Worm (Caenorhabditis elegans) whole organism, L1 larva: ENCODE measurements around the gene ubc-7.

Source experiments
- C04F5.9 ChIP-seq: sonication (generic microtip); optimal IDR thresholded peaks from 2 replicates; lab custom pipeline; 2016; ENCODE audit warnings: missing genetic modification characterization, missing compliant biosample characterization
- C34B4.2 ChIP-seq: sonication (generic microtip); optimal IDR thresholded peaks from 2 replicates; lab custom pipeline; 2017; ENCODE audit warnings: mild to moderate bottlenecking, missing genetic modification characterization, missing compliant biosample characterization
- Y116A8C.19 ChIP-seq: sonication (generic microtip); optimal IDR thresholded peaks from 2 replicates; lab custom pipeline; 2016; ENCODE audit warnings: missing compliant biosample characterization, missing genetic modification characterization, borderline replicate concordance
- ama-1 ChIP-seq: fragments of 150-350 bp; optimal IDR thresholded peaks from 2 replicates; lab custom pipeline; 2014
- blmp-1 ChIP-seq: fragments of 150-350 bp; optimal IDR thresholded peaks from 2 replicates; lab custom pipeline; 2014; ENCODE audit warnings: missing biosample characterization, missing genetic modification characterization
- ceh-82 ChIP-seq, 3 experiments: fragments of 150-350 bp in 1 of 3; sonication (generic microtip) in 2 of 3; optimal IDR thresholded peaks; 2 replicates each; lab custom pipeline; 2014 to 2017; ENCODE audit warnings: missing biosample characterization in 3 of 3, missing genetic modification characterization in 3 of 3
- ceh-88 ChIP-seq: fragments of 200-800 bp; sonication (Bioruptor generic); IDR thresholded peaks from 2 replicates; pipeline ENCODE4 v1.3.6; 2022; ENCODE audit warnings: missing genetic modification characterization, missing compliant biosample characterization
- dpl-1 ChIP-seq, 3 experiments: fragments of 150-350 bp in 2 of 3; sonication (generic microtip) in 1 of 3; optimal IDR thresholded peaks; 2 replicates each; lab custom pipeline; 2014 to 2017; ENCODE audit warnings: missing biosample characterization in 3 of 3, missing genetic modification characterization in 3 of 3, missing genetic modification reagents in 3 of 3
- dsc-1 ChIP-seq: sonication (generic microtip); optimal IDR thresholded peaks from 2 replicates; lab custom pipeline; 2016; ENCODE audit warnings: mild to moderate bottlenecking, missing genetic modification characterization, missing compliant biosample characterization
- efl-1 ChIP-seq, 4 experiments: fragments of 150-350 bp; optimal IDR thresholded peaks in 3 of 4; peaks in 1 of 4; 1 replicate in 1 of 4; 2 replicates in 3 of 4; lab custom pipeline; 2014; ENCODE audit warnings: missing biosample characterization in 2 of 4, missing genetic modification characterization in 2 of 4, missing genetic modification reagents in 2 of 4
- efl-3 ChIP-seq: fragments of 200-800 bp; sonication (Bioruptor generic); optimal IDR thresholded peaks from 2 replicates; lab custom pipeline; 2018; ENCODE audit warnings: mild to moderate bottlenecking, missing genetic modification characterization, missing compliant biosample characterization
- egl-27 ChIP-seq, 2 experiments: fragments of 150-350 bp in 1 of 2; sonication (generic microtip); optimal IDR thresholded peaks; 3 replicates each; lab custom pipeline; 2017 to 2018; ENCODE audit warnings: missing biosample characterization in 2 of 2, missing genetic modification characterization in 2 of 2, missing genetic modification reagents in 2 of 2
- fkh-8 ChIP-seq: sonication (generic microtip); optimal IDR thresholded peaks from 2 replicates; lab custom pipeline; 2016; ENCODE audit warnings: mild to moderate bottlenecking, missing genetic modification characterization, missing compliant biosample characterization
- hlh-17 ChIP-seq: fragments of 200-800 bp; sonication (Bioruptor generic); optimal IDR thresholded peaks from 2 replicates; lab custom pipeline; 2018; ENCODE audit warnings: missing genetic modification characterization, mild to moderate bottlenecking, missing compliant biosample characterization, moderate library complexity, borderline replicate concordance
- hlh-4 ChIP-seq: sonication (generic microtip); optimal IDR thresholded peaks from 2 replicates; lab custom pipeline; 2016; ENCODE audit warnings: mild to moderate bottlenecking, missing genetic modification characterization, missing compliant biosample characterization
- isw-1 ChIP-seq: fragments of 200-800 bp; sonication (Bioruptor generic); IDR thresholded peaks from 2 replicates; pipeline ENCODE4 v1.3.6; 2022; ENCODE audit warnings: missing genetic modification characterization, missing compliant biosample characterization
- jun-1 ChIP-seq: fragments of 150-350 bp; optimal IDR thresholded peaks from 2 replicates; lab custom pipeline; 2014; ENCODE audit warnings: missing biosample characterization, missing genetic modification reagents, missing genetic modification characterization
- lin-14 ChIP-seq: fragments of 200-800 bp; sonication (Bioruptor generic); optimal IDR thresholded peaks from 2 replicates; lab custom pipeline; 2018; ENCODE audit warnings: mild to moderate bottlenecking, missing genetic modification characterization, moderate library complexity, missing compliant biosample characterization
- lin-15B ChIP-seq: fragments of 150-350 bp; sonication (generic microtip); optimal IDR thresholded peaks from 3 replicates; lab custom pipeline; 2014; ENCODE audit warnings: missing biosample characterization, missing genetic modification characterization
- lir-3 ChIP-seq: sonication (generic microtip); optimal IDR thresholded peaks from 2 replicates; lab custom pipeline; 2016; ENCODE audit warnings: mild to moderate bottlenecking, missing genetic modification characterization, moderate library complexity, missing compliant biosample characterization; ENCODE audit not compliant: poor library complexity
- lsy-2 ChIP-seq, 2 experiments: fragments of 150-350 bp; optimal IDR thresholded peaks; 2 replicates each; lab custom pipeline; 2014; ENCODE audit warnings: missing biosample characterization in 2 of 2, missing genetic modification characterization in 2 of 2
- mep-1 ChIP-seq: fragments of 150-350 bp; optimal IDR thresholded peaks from 2 replicates; lab custom pipeline; 2014; ENCODE audit warnings: missing biosample characterization, missing genetic modification characterization
- nhr-19 ChIP-seq: fragments of 200-800 bp; sonication (Bioruptor generic); conservative IDR thresholded peaks from 2 replicates; pipeline ENCODE4 v1.3.6; 2022; ENCODE audit warnings: missing genetic modification characterization, missing compliant biosample characterization
- nhr-20 ChIP-seq: sonication (generic microtip); optimal IDR thresholded peaks from 2 replicates; lab custom pipeline; 2016; ENCODE audit warnings: mild to moderate bottlenecking, missing genetic modification characterization, missing compliant biosample characterization
- nhr-28 ChIP-seq: fragments of 150-350 bp; optimal IDR thresholded peaks from 2 replicates; lab custom pipeline; 2014; ENCODE audit warnings: missing biosample characterization, missing genetic modification characterization
- nhr-71 ChIP-seq: sonication (generic microtip); optimal IDR thresholded peaks from 2 replicates; lab custom pipeline; 2016; ENCODE audit warnings: mild to moderate bottlenecking, missing genetic modification characterization, moderate library complexity, missing compliant biosample characterization
- nhr-76 ChIP-seq: sonication (generic microtip); optimal IDR thresholded peaks from 2 replicates; lab custom pipeline; 2017; ENCODE audit warnings: missing biosample characterization, missing genetic modification characterization
- nhr-84 ChIP-seq: sonication (generic microtip); optimal IDR thresholded peaks from 2 replicates; lab custom pipeline; 2017; ENCODE audit warnings: missing biosample characterization, missing genetic modification characterization
- nhr-85 ChIP-seq: sonication (generic microtip); peaks from one replicate; lab custom pipeline; 2016; ENCODE audit warnings: missing genetic modification characterization, inconsistent platforms, missing compliant biosample characterization
- nhr-90 ChIP-seq: sonication (generic microtip); optimal IDR thresholded peaks from 2 replicates; lab custom pipeline; 2016; ENCODE audit warnings: mild to moderate bottlenecking, missing genetic modification characterization, missing compliant biosample characterization; ENCODE audit not compliant: poor library complexity
- pag-3 ChIP-seq: sonication (generic microtip); optimal IDR thresholded peaks from 2 replicates; lab custom pipeline; 2017; ENCODE audit warnings: missing genetic modification characterization, mild to moderate bottlenecking, missing compliant biosample characterization, antibody characterized with exemption, borderline replicate concordance; ENCODE audit not compliant: insufficient read depth
- pax-3 ChIP-seq: fragments of 200-800 bp; sonication (Bioruptor generic); optimal IDR thresholded peaks from 2 replicates; lab custom pipeline; 2018; ENCODE audit warnings: mild to moderate bottlenecking, missing genetic modification characterization, moderate library complexity, missing compliant biosample characterization
- rnt-1 ChIP-seq: sonication (generic microtip); optimal IDR thresholded peaks from 2 replicates; lab custom pipeline; 2016; ENCODE audit warnings: mild to moderate bottlenecking, missing genetic modification characterization, moderate library complexity, missing compliant biosample characterization
- snpc-4 ChIP-seq: fragments of 150-350 bp; optimal IDR thresholded peaks from 2 replicates; lab custom pipeline; 2014; ENCODE audit warnings: missing biosample characterization, missing genetic modification characterization
- tlp-1 ChIP-seq: fragments of 150-350 bp; optimal IDR thresholded peaks from 2 replicates; lab custom pipeline; 2014; ENCODE audit warnings: missing biosample characterization, missing genetic modification characterization
- unc-130 ChIP-seq: fragments of 150-350 bp; optimal IDR thresholded peaks from 2 replicates; lab custom pipeline; 2017; ENCODE audit warnings: missing biosample characterization, missing genetic modification characterization, inconsistent platforms
- unc-86 ChIP-seq: sonication (generic microtip); optimal IDR thresholded peaks from 2 replicates; lab custom pipeline; 2016; ENCODE audit warnings: missing genetic modification characterization, missing compliant biosample characterization
- unc-98 ChIP-seq: fragments of 200-800 bp; sonication (Bioruptor generic); IDR thresholded peaks from 2 replicates; pipeline ENCODE4 v1.3.6; 2022; ENCODE audit warnings: missing genetic modification characterization, missing compliant biosample characterization
- zip-4 ChIP-seq: fragments of 200-800 bp; sonication (Bioruptor generic); optimal IDR thresholded peaks from 2 replicates; lab custom pipeline; 2018; ENCODE audit warnings: mild to moderate bottlenecking, missing genetic modification characterization, moderate library complexity, missing compliant biosample characterization
- ztf-11 ChIP-seq, 2 experiments: sonication (generic microtip); optimal IDR thresholded peaks; 2 replicates each; lab custom pipeline; 2016 to 2017; ENCODE audit warnings: missing genetic modification characterization in 2 of 2, missing biosample characterization in 1 of 2, missing compliant biosample characterization in 1 of 2

The ubc-7 gene

ce11 chrIII:9662266-9662959 lies 31.4 kb upstream of the ubc-7 start:
- TF ChIP-seq nhr-20 (peak; percentile 70), mep-1 (tag; lab: Kevin White, UChicago) (peak; percentile 1), nhr-71 (tag; lab: Kevin White, UChicago) (peak; percentile 54), lin-14 (peak; percentile 68), lin-15B (tag; lab: Kevin White, UChicago) (no peak), nhr-85 (tag; lab: Kevin White, UChicago) (peak; percentile 48), nhr-19 (peak; percentile 40), rnt-1 (tag; lab: Kevin White, UChicago) (peak; percentile 62), lir-3 (no peak)

DNA sequence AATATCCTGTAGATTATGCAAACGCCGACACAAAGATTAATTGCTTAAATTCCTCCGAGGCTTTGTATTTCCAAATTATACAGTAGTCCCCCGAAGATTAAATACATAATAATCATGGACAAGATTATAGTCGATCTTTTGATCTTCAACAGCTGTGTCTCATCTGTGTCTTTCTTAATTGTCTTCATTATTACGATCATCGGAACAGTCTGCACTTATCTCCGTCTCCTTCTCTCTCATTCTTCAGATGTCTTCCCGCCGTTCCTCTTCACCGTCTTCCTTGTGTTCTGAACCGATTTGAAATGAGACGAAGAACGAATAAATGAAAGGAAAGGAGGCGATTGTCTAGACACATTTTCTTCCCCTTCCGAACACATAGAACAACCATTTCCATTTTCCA lies 30.2 kb upstream of the ubc-7 start:
- TF ChIP-seq nhr-90 (tag; lab: Kevin White, UChicago) (no peak), C04F5.9 (tag; lab: Kevin White, UChicago) (no peak), nhr-20 (peak; percentile 24), ceh-82 (tag; optimal IDR thresholded peaks at IDR 0.05; lab: Kevin White, UChicago) (no peak), lin-14 (peak; percentile 30), snpc-4 (tag; lab: Kevin White, UChicago) (no peak), jun-1 (tag; lab: Kevin White, UChicago) (no peak), dsc-1 (tag; lab: Kevin White, UChicago) (peak; percentile 28), nhr-19 (peak; percentile 56), nhr-85 (tag; lab: Kevin White, UChicago) (peak; percentile 39), nhr-76 (tag; lab: Kevin White, UChicago) (no peak), unc-98 (GFP tag; lab: Robert Waterston, UW) (no peak), nhr-84 (tag; lab: Kevin White, UChicago) (no peak), C34B4.2 (tag; lab: Kevin White, UChicago) (no peak), isw-1 (no peak), hlh-4 (tag; lab: Kevin White, UChicago) (no peak), unc-130 (no peak), efl-1 (optimal IDR thresholded peaks at IDR 0.05; lab: Kevin White, UChicago) (no peak), efl-1 (GFP tag; optimal IDR thresholded peaks at IDR 0.05 in 1 of 2; lab: Kevin White, UChicago) (peak in 1 of 2 experiments; percentile 38), egl-27 (tag; optimal IDR thresholded peaks at IDR 0.05; lab: Kevin White, UChicago) (no peak), hlh-17 (no peak), lir-3 (no peak), fkh-8 (tag; lab: Kevin White, UChicago) (no peak), Y116A8C.19 (tag; lab: Kevin White, UChicago) (no peak)

DNA sequence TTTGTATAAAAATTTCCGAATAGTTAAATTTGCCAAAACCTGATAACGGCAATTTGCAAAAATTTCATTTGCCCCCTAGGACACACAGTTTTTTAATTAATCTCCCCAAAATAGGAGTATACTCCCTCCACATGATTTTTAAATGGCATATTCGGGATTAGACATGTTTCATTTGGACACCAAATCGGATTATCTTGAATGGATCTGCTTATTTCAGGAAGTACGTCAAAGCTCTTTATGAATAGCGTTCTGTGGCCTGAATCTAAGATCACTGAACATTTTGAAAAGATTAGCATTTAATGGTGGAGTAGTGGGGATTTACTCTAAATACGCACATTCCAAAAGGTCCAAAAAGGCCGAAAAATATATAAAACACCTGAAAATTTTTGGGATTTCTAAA lies 27.6 kb upstream of the ubc-7 start:
- no peak for TF ChIP-seq lin-14
- TF ChIP-seq efl-3 (GFP tag; lab: Kevin White, UChicago) = no peak
- no peak for TF ChIP-seq blmp-1 (tag; lab: Kevin White, UChicago)
- no peak for TF ChIP-seq nhr-28 (tag; lab: Kevin White, UChicago)
- TF ChIP-seq dpl-1 (GFP tag; optimal IDR thresholded peaks at IDR 0.05; lab: Kevin White, UChicago) = no peak
- no peak for TF ChIP-seq pag-3 (tag; lab: Kevin White, UChicago)
- no peak for TF ChIP-seq unc-130
- TF ChIP-seq tlp-1 (tag; lab: Kevin White, UChicago) = no peak
- TF ChIP-seq dsc-1 (tag; lab: Kevin White, UChicago) = peak; percentile 94
- no peak for TF ChIP-seq nhr-90 (tag; lab: Kevin White, UChicago)
- TF ChIP-seq ztf-11 (tag; optimal IDR thresholded peaks at IDR 0.05; lab: Kevin White, UChicago) = no peak
- TF ChIP-seq zip-4 = no peak
- TF ChIP-seq pax-3 (tag; lab: Kevin White, UChicago) = peak; percentile 53
- no peak for TF ChIP-seq nhr-71 (tag; lab: Kevin White, UChicago)
- no peak for TF ChIP-seq unc-86 (tag; lab: Kevin White, UChicago)
- no peak for TF ChIP-seq lsy-2 (tag; optimal IDR thresholded peaks at IDR 0.05; lab: Kevin White, UChicago)
- no peak for TF ChIP-seq ceh-88
- TF ChIP-seq fkh-8 (tag; lab: Kevin White, UChicago) = peak; percentile 30
- no peak for TF ChIP-seq ama-1
